Worm (Caenorhabditis elegans) whole organism, late embryonic: Measurements from ENCODE around the gene W04G3.13.

Experiments
- F13H6.1 ChIP-seq: sonication (generic microtip); optimal IDR thresholded peaks from 2 replicates; lab custom pipeline; 2016; ENCODE audit warnings: missing genetic modification characterization, missing compliant biosample characterization
- ama-1 ChIP-seq: fragments of 150-350 bp; optimal IDR thresholded peaks from 2 replicates; lab custom pipeline; 2014
- ceh-2 ChIP-seq: sonication (generic microtip); optimal IDR thresholded peaks from 2 replicates; lab custom pipeline; 2016; ENCODE audit warnings: missing genotype, missing genetic modification characterization, missing compliant biosample characterization
- elt-2 ChIP-seq: sonication (generic microtip); optimal IDR thresholded peaks from 2 replicates; lab custom pipeline; 2016; ENCODE audit warnings: missing genetic modification reagents, missing genetic modification characterization, missing compliant biosample characterization
- fkh-10 ChIP-seq: fragments of 150-350 bp; optimal IDR thresholded peaks from 2 replicates; lab custom pipeline; 2014; ENCODE audit warnings: missing biosample characterization, missing genetic modification reagents, missing genetic modification characterization
- hlh-13 ChIP-seq: fragments of 200-800 bp; sonication (Bioruptor generic); optimal IDR thresholded peaks from 2 replicates; lab custom pipeline; 2018; ENCODE audit warnings: mild to moderate bottlenecking, missing genetic modification characterization, missing compliant biosample characterization
- hlh-15 ChIP-seq: sonication (generic microtip); optimal IDR thresholded peaks from 2 replicates; lab custom pipeline; 2016; ENCODE audit warnings: missing genetic modification characterization, missing compliant biosample characterization
- hlh-30 ChIP-seq: sonication (generic microtip); optimal IDR thresholded peaks from 2 replicates; lab custom pipeline; 2017; ENCODE audit warnings: antibody characterized with exemption, missing genetic modification characterization, missing compliant biosample characterization; ENCODE audit not compliant: insufficient read depth
- lin-11 ChIP-seq: fragments of 200-800 bp; sonication (Bioruptor generic); optimal IDR thresholded peaks from 2 replicates; lab custom pipeline; 2018; ENCODE audit warnings: mild to moderate bottlenecking, missing genetic modification characterization, missing compliant biosample characterization
- nfya-1 ChIP-seq: sonication (generic microtip); optimal IDR thresholded peaks from 2 replicates; lab custom pipeline; 2017; ENCODE audit warnings: missing genetic modification characterization, mild to moderate bottlenecking, missing compliant biosample characterization, antibody characterized with exemption, moderate library complexity
- pha-4 ChIP-seq: fragments of 150-350 bp; optimal IDR thresholded peaks from 2 replicates; lab custom pipeline; 2018; ENCODE audit warnings: missing biosample characterization, missing genetic modification reagents, missing genetic modification characterization
- ttx-3 ChIP-seq: sonication (generic microtip); optimal IDR thresholded peaks from 2 replicates; lab custom pipeline; 2016; ENCODE audit warnings: missing genetic modification reagents, missing genetic modification characterization, missing compliant biosample characterization

ce11 chrX:11126259-11126658, 46.7 kb upstream of the W04G3.13 start:
- TF ChIP-seq lin-11 (tag; lab: Kevin White, UChicago) (no peak), pha-4 (tag; lab: Kevin White, UChicago) (no peak), fkh-10 (GFP tag; lab: Kevin White, UChicago) (no peak), hlh-30 (no peak), ceh-2 (tag; lab: Kevin White, UChicago) (no peak), elt-2 (no peak), nfya-1 (tag; lab: Kevin White, UChicago) (no peak), ttx-3 (no peak), hlh-15 (tag; lab: Kevin White, UChicago) (no peak), ama-1 (lab: Kevin White, UChicago) (no peak), F13H6.1 (no peak), hlh-13 (GFP tag; lab: Kevin White, UChicago) (no peak)
